Worm (Caenorhabditis elegans) whole organism, late embryonic: ENCODE results near the gene K02D10.4.

ENCODE experiments used
- C38D4.7 ChIP-seq: fragments of 200-800 bp; sonication (Bioruptor generic); optimal IDR thresholded peaks from 2 replicates; lab custom pipeline; 2018; ENCODE audit warnings: mild to moderate bottlenecking, missing genetic modification characterization, moderate library complexity, missing compliant biosample characterization
- F13H6.1 ChIP-seq: sonication (generic microtip); optimal IDR thresholded peaks from 2 replicates; lab custom pipeline; 2016; ENCODE audit warnings: missing genetic modification characterization, missing compliant biosample characterization
- K02D7.2 ChIP-seq: sonication (generic microtip); optimal IDR thresholded peaks from 2 replicates; lab custom pipeline; 2017; ENCODE audit warnings: mild to moderate bottlenecking, missing genetic modification characterization, missing compliant biosample characterization
- K09A11.1 ChIP-seq: sonication (generic microtip); optimal IDR thresholded peaks from 2 replicates; lab custom pipeline; 2017; ENCODE audit warnings: antibody characterized with exemption, mild to moderate bottlenecking, missing genetic modification characterization, missing compliant biosample characterization; ENCODE audit not compliant: insufficient read depth
- T23F11.4 ChIP-seq: fragments of 200-800 bp; sonication (Bioruptor generic); optimal IDR thresholded peaks from 2 replicates; lab custom pipeline; 2018; ENCODE audit warnings: mild to moderate bottlenecking, missing genetic modification characterization, missing compliant biosample characterization
- Y22D7AL.16 ChIP-seq: sonication (generic microtip); optimal IDR thresholded peaks from 2 replicates; lab custom pipeline; 2016; ENCODE audit warnings: missing genetic modification characterization, missing compliant biosample characterization
- ahr-1 ChIP-seq: sonication (generic microtip); optimal IDR thresholded peaks from 2 replicates; lab custom pipeline; 2016; ENCODE audit warnings: missing genetic modification characterization, missing compliant biosample characterization
- ama-1 ChIP-seq: fragments of 150-350 bp; optimal IDR thresholded peaks from 2 replicates; lab custom pipeline; 2014
- ceh-14 ChIP-seq: sonication (generic microtip); optimal IDR thresholded peaks from 2 replicates; lab custom pipeline; 2016; ENCODE audit warnings: missing genotype, missing genetic modification characterization, missing compliant biosample characterization
- ceh-18 ChIP-seq: sonication (generic microtip); optimal IDR thresholded peaks from 2 replicates; lab custom pipeline; 2016; ENCODE audit warnings: missing genetic modification characterization, missing compliant biosample characterization
- ceh-2 ChIP-seq: sonication (generic microtip); optimal IDR thresholded peaks from 2 replicates; lab custom pipeline; 2016; ENCODE audit warnings: missing genotype, missing genetic modification characterization, missing compliant biosample characterization
- ceh-30 ChIP-seq: fragments of 150-350 bp; optimal IDR thresholded peaks from 2 replicates; lab custom pipeline; 2014; ENCODE audit warnings: missing biosample characterization, missing genetic modification characterization
- ceh-34 ChIP-seq: sonication (generic microtip); optimal IDR thresholded peaks from 2 replicates; lab custom pipeline; 2016; ENCODE audit warnings: mild to moderate bottlenecking, missing genetic modification characterization, missing compliant biosample characterization
- ceh-45 ChIP-seq: fragments of 200-800 bp; sonication (Bioruptor generic); IDR thresholded peaks from 2 replicates; pipeline ENCODE4 v1.3.6; 2022; ENCODE audit warnings: missing genetic modification reagents, missing genetic modification characterization, missing compliant biosample characterization
- ceh-6 ChIP-seq: fragments of 200-800 bp; sonication (Bioruptor generic); optimal IDR thresholded peaks from 2 replicates; lab custom pipeline; 2018; ENCODE audit warnings: mild to moderate bottlenecking, missing genetic modification characterization, missing compliant biosample characterization
- ceh-9 ChIP-seq: sonication (generic microtip); optimal IDR thresholded peaks from 2 replicates; lab custom pipeline; 2016; ENCODE audit warnings: mild to moderate bottlenecking, missing genetic modification characterization, inconsistent platforms, missing compliant biosample characterization
- dmd-4 ChIP-seq: sonication (generic microtip); optimal IDR thresholded peaks from 2 replicates; lab custom pipeline; 2016; ENCODE audit warnings: borderline replicate concordance, missing genetic modification characterization, missing compliant biosample characterization
- dve-1 ChIP-seq: sonication (generic microtip); optimal IDR thresholded peaks from 2 replicates; lab custom pipeline; 2017; ENCODE audit warnings: antibody characterized with exemption, mild to moderate bottlenecking, missing genetic modification characterization, missing compliant biosample characterization
- fkh-10 ChIP-seq: fragments of 150-350 bp; optimal IDR thresholded peaks from 2 replicates; lab custom pipeline; 2014; ENCODE audit warnings: missing biosample characterization, missing genetic modification reagents, missing genetic modification characterization
- hlh-15 ChIP-seq: sonication (generic microtip); optimal IDR thresholded peaks from 2 replicates; lab custom pipeline; 2016; ENCODE audit warnings: missing genetic modification characterization, missing compliant biosample characterization
- hlh-30 ChIP-seq: sonication (generic microtip); optimal IDR thresholded peaks from 2 replicates; lab custom pipeline; 2017; ENCODE audit warnings: antibody characterized with exemption, missing genetic modification characterization, missing compliant biosample characterization; ENCODE audit not compliant: insufficient read depth
- hlh-8 ChIP-seq: sonication (generic microtip); optimal IDR thresholded peaks from 2 replicates; lab custom pipeline; 2016; ENCODE audit warnings: missing genotype, missing genetic modification characterization, missing compliant biosample characterization
- madf-2 ChIP-seq: sonication (generic microtip); optimal IDR thresholded peaks from 2 replicates; lab custom pipeline; 2017; ENCODE audit warnings: missing genetic modification characterization, missing compliant biosample characterization
- nfya-1 ChIP-seq: sonication (generic microtip); optimal IDR thresholded peaks from 2 replicates; lab custom pipeline; 2017; ENCODE audit warnings: missing genetic modification characterization, mild to moderate bottlenecking, missing compliant biosample characterization, antibody characterized with exemption, moderate library complexity
- nhr-11 ChIP-seq: fragments of 150-350 bp; optimal IDR thresholded peaks from 2 replicates; lab custom pipeline; 2014; ENCODE audit warnings: missing biosample characterization, missing genetic modification characterization
- npax-4 ChIP-seq: sonication (generic microtip); optimal IDR thresholded peaks from 2 replicates; lab custom pipeline; 2016; ENCODE audit warnings: missing genetic modification characterization, missing compliant biosample characterization
- odd-2 ChIP-seq: sonication (generic microtip); optimal IDR thresholded peaks from 2 replicates; lab custom pipeline; 2017; ENCODE audit warnings: antibody characterized with exemption, mild to moderate bottlenecking, missing genetic modification characterization, missing compliant biosample characterization
- pat-9 ChIP-seq: fragments of 200-800 bp; sonication (Bioruptor generic); optimal IDR thresholded peaks from 2 replicates; lab custom pipeline; 2018; ENCODE audit warnings: mild to moderate bottlenecking, missing genetic modification characterization, moderate library complexity, missing compliant biosample characterization
- pax-1 ChIP-seq: fragments of 150-350 bp; optimal IDR thresholded peaks from 2 replicates; lab custom pipeline; 2014; ENCODE audit warnings: missing biosample characterization, missing genetic modification characterization
- pha-2 ChIP-seq: sonication (generic microtip); optimal IDR thresholded peaks from 2 replicates; lab custom pipeline; 2017; ENCODE audit warnings: mild to moderate bottlenecking, missing genetic modification characterization, missing compliant biosample characterization
- pha-4 ChIP-seq: fragments of 150-350 bp; optimal IDR thresholded peaks from 2 replicates; lab custom pipeline; 2018; ENCODE audit warnings: missing biosample characterization, missing genetic modification reagents, missing genetic modification characterization
- pqm-1 ChIP-seq: sonication (generic microtip); optimal IDR thresholded peaks from 2 replicates; lab custom pipeline; 2016; ENCODE audit warnings: missing genetic modification characterization, missing compliant biosample characterization
- pros-1 ChIP-seq: fragments of 150-350 bp; optimal IDR thresholded peaks from 2 replicates; lab custom pipeline; 2014; ENCODE audit warnings: missing biosample characterization, missing genetic modification reagents, missing genetic modification characterization
- ref-2 ChIP-seq: sonication (generic microtip); optimal IDR thresholded peaks from 2 replicates; lab custom pipeline; 2016; ENCODE audit warnings: missing genetic modification characterization, missing compliant biosample characterization
- rnt-1 ChIP-seq: sonication (generic microtip); optimal IDR thresholded peaks from 2 replicates; lab custom pipeline; 2016; ENCODE audit warnings: missing genetic modification characterization, missing compliant biosample characterization
- sox-2 ChIP-seq: fragments of 200-800 bp; sonication (Bioruptor generic); IDR thresholded peaks from 2 replicates; pipeline ENCODE4 v1.3.6; 2022; ENCODE audit warnings: missing genetic modification reagents, missing genetic modification characterization, missing compliant biosample characterization
- sox-4 ChIP-seq: sonication (generic microtip); optimal IDR thresholded peaks from 2 replicates; lab custom pipeline; 2017; ENCODE audit warnings: mild to moderate bottlenecking, missing genetic modification characterization, inconsistent platforms, missing compliant biosample characterization
- tbx-2 ChIP-seq: sonication (generic microtip); optimal IDR thresholded peaks from 2 replicates; lab custom pipeline; 2016; ENCODE audit warnings: missing genetic modification characterization, missing compliant biosample characterization
- unc-3 ChIP-seq, 2 experiments: fragments of 200-800 bp in 1 of 2; sonication (Bioruptor generic) in 1 of 2; sonication (generic microtip) in 1 of 2; conservative IDR thresholded peaks in 1 of 2; optimal IDR thresholded peaks in 1 of 2; 2 replicates each; pipeline versions ENCODE4 v1.3.6 to Lab custom; 2016 to 2022; ENCODE audit warnings: missing compliant biosample characterization in 2 of 2, missing genetic modification characterization in 2 of 2, missing genetic modification reagents in 1 of 2
- unc-42 ChIP-seq: sonication (generic microtip); optimal IDR thresholded peaks from 2 replicates; lab custom pipeline; 2016; ENCODE audit warnings: missing genotype, missing genetic modification characterization, missing compliant biosample characterization
- unc-55 ChIP-seq: sonication (generic microtip); optimal IDR thresholded peaks from 2 replicates; lab custom pipeline; 2017; ENCODE audit warnings: missing biosample characterization, missing genetic modification reagents, missing genetic modification characterization
- unc-86 ChIP-seq: sonication (generic microtip); optimal IDR thresholded peaks from 2 replicates; lab custom pipeline; 2016; ENCODE audit warnings: missing genetic modification characterization, missing compliant biosample characterization
- zip-5 ChIP-seq: sonication (generic microtip); optimal IDR thresholded peaks from 2 replicates; lab custom pipeline; 2016; ENCODE audit warnings: missing genetic modification characterization, missing compliant biosample characterization
- ztf-16 ChIP-seq: sonication (generic microtip); optimal IDR thresholded peaks from 2 replicates; lab custom pipeline; 2017; ENCODE audit warnings: missing genetic modification characterization, missing compliant biosample characterization

The K02D10.4 gene

ce11 chrIII:8815699-8816098 lies 35.9 kb upstream of the K02D10.4 start:
- TF ChIP-seq F13H6.1 (tag; lab: Kevin White, UChicago) = peak; percentile 5
- no peak for TF ChIP-seq ceh-2 (tag; lab: Kevin White, UChicago)
- no peak for TF ChIP-seq pqm-1 (tag; lab: Kevin White, UChicago)
- no peak for TF ChIP-seq tbx-2 (tag; lab: Kevin White, UChicago)
- TF ChIP-seq sox-4 = no peak
- TF ChIP-seq ceh-9 (tag; lab: Kevin White, UChicago) = no peak
- no peak for TF ChIP-seq K02D7.2 (tag; lab: Kevin White, UChicago)
- no peak for TF ChIP-seq K09A11.1 (tag; lab: Kevin White, UChicago)
- TF ChIP-seq hlh-30 (tag; lab: Kevin White, UChicago) = no peak
- no peak for TF ChIP-seq ceh-30 (tag; lab: Kevin White, UChicago)
- TF ChIP-seq pha-2 (tag; lab: Kevin White, UChicago) = no peak
- no peak for TF ChIP-seq nhr-11
- TF ChIP-seq sox-2 = no peak
- peak; percentile 62 for TF ChIP-seq rnt-1
- TF ChIP-seq pros-1 (tag; lab: Kevin White, UChicago) = no peak
- no peak for TF ChIP-seq ceh-45 (GFP tag; lab: Robert Waterston, UW)
- no peak for TF ChIP-seq pax-1 (tag; lab: Kevin White, UChicago)
- TF ChIP-seq odd-2 = no peak
- no peak for TF ChIP-seq pha-4
- TF ChIP-seq zip-5 (tag; lab: Kevin White, UChicago) = no peak
- TF ChIP-seq ref-2 = no peak
- TF ChIP-seq ahr-1 (tag; lab: Kevin White, UChicago) = no peak
- TF ChIP-seq pat-9 = no peak
- TF ChIP-seq npax-4 = no peak
- TF ChIP-seq ztf-16 (tag; lab: Kevin White, UChicago) = no peak
- TF ChIP-seq dmd-4 (tag; lab: Kevin White, UChicago) = no peak
- no peak for TF ChIP-seq fkh-10 (GFP tag; lab: Kevin White, UChicago)
- no peak for TF ChIP-seq unc-3 (GFP tag; conservative IDR thresholded peaks at IDR 0.05; lab: Robert Waterston, UW)
- no peak for TF ChIP-seq unc-3 (tag; optimal IDR thresholded peaks at IDR 0.05; lab: Kevin White, UChicago)
- no peak for TF ChIP-seq ama-1 (lab: Kevin White, UChicago)
- TF ChIP-seq unc-42 (tag; lab: Kevin White, UChicago) = no peak
- no peak for TF ChIP-seq C38D4.7 (GFP tag; lab: Kevin White, UChicago)
- TF ChIP-seq dve-1 (tag; lab: Kevin White, UChicago) = no peak
- TF ChIP-seq madf-2 (tag; lab: Kevin White, UChicago) = no peak
- TF ChIP-seq ceh-6 (GFP tag; lab: Kevin White, UChicago) = no peak
- TF ChIP-seq T23F11.4 (GFP tag; lab: Kevin White, UChicago) = no peak
- no peak for TF ChIP-seq hlh-15 (tag; lab: Kevin White, UChicago)
- TF ChIP-seq hlh-8 (tag; lab: Kevin White, UChicago) = no peak
- no peak for TF ChIP-seq unc-86 (tag; lab: Kevin White, UChicago)
- TF ChIP-seq unc-55 = no peak
- peak; percentile 21 for TF ChIP-seq ceh-34 (tag; lab: Kevin White, UChicago)
- peak; percentile 8 for TF ChIP-seq nfya-1 (tag; lab: Kevin White, UChicago)
- TF ChIP-seq ceh-18 (tag; lab: Kevin White, UChicago) = peak; percentile 70
- no peak for TF ChIP-seq ceh-14 (tag; lab: Kevin White, UChicago)
- TF ChIP-seq Y22D7AL.16 (tag; lab: Kevin White, UChicago) = no peak
